Worm (Caenorhabditis elegans): ENCODE measurements around the gene C14C6.8.

C14C6.8 gene

DNA sequence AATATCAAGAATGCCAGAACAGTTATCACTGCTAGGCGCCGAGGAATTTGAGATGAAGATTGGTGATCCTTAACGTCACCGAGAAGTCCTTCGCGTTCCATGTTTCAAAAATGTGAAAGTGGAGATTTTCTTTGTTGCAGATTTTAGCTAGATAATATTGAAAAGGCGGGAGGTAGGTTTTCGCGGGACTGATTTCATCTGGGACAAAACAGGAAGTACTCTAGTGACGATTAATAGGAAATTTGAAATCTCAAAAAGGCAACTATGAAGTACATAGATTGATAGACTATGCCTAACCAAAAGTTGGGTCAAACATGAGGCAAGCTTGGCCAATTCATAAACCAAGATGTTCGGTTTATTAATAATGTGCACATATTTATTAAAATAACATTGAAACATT lies at the start of gene C14C6.8:
C14C6.8 (minus strand) TSS at position 101 of the 400 bp plus-strand sequence.
- TF ChIP-seq nhr-76 (tag; optimal IDR thresholded peaks at IDR 0.05): no peak

ce11 chrV:600231-600630 lies 47.3 kb upstream of the C14C6.8 start, which contains the start of gene nhr-251:
TSS of gene nhr-251 (plus strand) at chrV:600531.
- TF ChIP-seq ama-1 (optimal IDR thresholded peaks at IDR 0.05) (no peak), hmg-11 (tag; optimal IDR thresholded peaks at IDR 0.05) (no peak), sea-2 (GFP tag; optimal IDR thresholded peaks at IDR 0.05) (no peak)

DNA sequence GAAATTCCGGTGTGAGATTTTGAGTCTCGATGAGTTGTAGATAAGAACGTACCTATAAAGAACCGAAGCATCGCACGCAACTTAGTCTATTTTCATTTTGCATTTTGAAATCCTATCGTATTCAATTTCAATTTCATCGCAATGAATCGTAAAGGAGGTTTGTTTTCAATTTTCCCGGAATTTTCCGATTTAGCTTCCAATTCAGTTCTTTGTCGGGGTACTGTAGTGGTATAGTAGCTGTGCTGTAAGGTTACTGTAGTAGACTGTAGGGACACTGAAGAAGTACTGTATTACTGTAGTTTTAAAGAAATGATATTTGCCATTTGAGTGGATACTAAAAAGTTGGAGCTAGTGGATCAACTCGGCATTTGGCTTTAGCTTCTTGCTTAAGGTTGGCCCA lies 46.8 kb upstream of the C14C6.8 start:
- TF ChIP-seq egl-27 (tag; optimal IDR thresholded peaks at IDR 0.05): no peak
- TF ChIP-seq sea-2 (GFP tag; optimal IDR thresholded peaks at IDR 0.05): no peak
- TF ChIP-seq lin-39 (tag; optimal IDR thresholded peaks at IDR 0.05): no peak
- TF ChIP-seq fkh-10 (GFP tag; optimal IDR thresholded peaks at IDR 0.05): no peak
- TF ChIP-seq elt-3 (tag; optimal IDR thresholded peaks at IDR 0.05): no peak
- no peak for TF ChIP-seq mml-1 (tag; optimal IDR thresholded peaks at IDR 0.05)
- no peak for TF ChIP-seq daf-12 (tag; optimal IDR thresholded peaks at IDR 0.05)
- TF ChIP-seq nhr-25 (tag; optimal IDR thresholded peaks at IDR 0.05): no peak
- no peak for TF ChIP-seq nhr-76 (tag; optimal IDR thresholded peaks at IDR 0.05)
- no peak for TF ChIP-seq eor-1 (tag; optimal IDR thresholded peaks at IDR 0.05)
- no peak for TF ChIP-seq jun-1 (tag; optimal IDR thresholded peaks at IDR 0.05)
- no peak for TF ChIP-seq lsy-12 (tag; optimal IDR thresholded peaks at IDR 0.05)
- TF ChIP-seq hmg-11 (tag; optimal IDR thresholded peaks at IDR 0.05): no peak
- TF ChIP-seq ZK546.5 (tag; optimal IDR thresholded peaks at IDR 0.05): no peak
- TF ChIP-seq nhr-11 (tag; optimal IDR thresholded peaks at IDR 0.05): no peak
- no peak for TF ChIP-seq ceh-16 (tag; optimal IDR thresholded peaks at IDR 0.05)

DNA sequence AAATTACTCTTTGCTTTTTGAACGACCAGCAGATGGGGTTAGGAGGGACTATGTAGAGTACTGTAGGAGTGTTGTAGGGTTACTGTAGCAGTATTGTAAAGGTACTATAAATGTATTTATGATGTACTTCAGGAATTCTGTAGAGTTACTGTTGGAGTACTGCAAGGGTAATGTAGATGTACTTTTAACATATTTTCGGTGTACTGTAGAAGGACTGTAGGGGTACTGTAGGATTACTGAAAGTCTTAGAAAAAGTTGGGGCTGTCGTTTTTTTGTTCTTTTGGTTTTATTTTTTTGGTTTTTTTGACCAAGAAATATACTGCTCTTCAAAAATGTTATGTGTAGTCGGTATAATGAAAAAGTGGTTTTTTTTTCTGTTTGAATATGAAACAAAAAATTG lies 45.7 kb upstream of the C14C6.8 start:
- no peak for TF ChIP-seq mdl-1 (tag; optimal IDR thresholded peaks at IDR 0.05)
- no peak for TF ChIP-seq elt-2 (tag; optimal IDR thresholded peaks at IDR 0.05)
- no peak for TF ChIP-seq fos-1 (tag; optimal IDR thresholded peaks at IDR 0.05)
- no peak for TF ChIP-seq egl-5 (tag; optimal IDR thresholded peaks at IDR 0.05)
- TF ChIP-seq nhr-11 (tag; optimal IDR thresholded peaks at IDR 0.05): no peak
- TF ChIP-seq unc-39 (tag; optimal IDR thresholded peaks at IDR 0.05): no peak
- no peak for TF ChIP-seq ceh-9 (tag; optimal IDR thresholded peaks at IDR 0.05)
- TF ChIP-seq lin-15B (tag; optimal IDR thresholded peaks at IDR 0.05): no peak
- no peak for TF ChIP-seq ztf-11 (tag; optimal IDR thresholded peaks at IDR 0.05)
- no peak for TF ChIP-seq aly-2 (tag; optimal IDR thresholded peaks at IDR 0.05)
- no peak for TF ChIP-seq elt-1 (tag; optimal IDR thresholded peaks at IDR 0.05)
- TF ChIP-seq daf-12 (tag; optimal IDR thresholded peaks at IDR 0.05): no peak
- no peak for TF ChIP-seq nhr-25 (tag; optimal IDR thresholded peaks at IDR 0.05)
- no peak for TF ChIP-seq ZK546.5 (tag; optimal IDR thresholded peaks at IDR 0.05)
- TF ChIP-seq snpc-4 (tag; optimal IDR thresholded peaks at IDR 0.05): no peak
- no peak for TF ChIP-seq jun-1 (tag; optimal IDR thresholded peaks at IDR 0.05)
- TF ChIP-seq lsy-12 (tag; optimal IDR thresholded peaks at IDR 0.05): no peak
- TF ChIP-seq eor-1 (tag; optimal IDR thresholded peaks at IDR 0.05): no peak
- TF ChIP-seq ztf-4 (tag; optimal IDR thresholded peaks at IDR 0.05): no peak

ce11 chrV:597823-598222 lies 44.9 kb upstream of the C14C6.8 start:
- peak; percentile 58 for TF ChIP-seq nhr-23 (tag; optimal IDR thresholded peaks at IDR 0.05)
- TF ChIP-seq nhr-67 (tag; optimal IDR thresholded peaks at IDR 0.05): no peak
- no peak for TF ChIP-seq hmg-11 (tag; optimal IDR thresholded peaks at IDR 0.05)
- TF ChIP-seq elt-3 (tag; optimal IDR thresholded peaks at IDR 0.05): no peak
- TF ChIP-seq lsy-12 (tag; optimal IDR thresholded peaks at IDR 0.05): no peak
- no peak for TF ChIP-seq elt-2 (tag; optimal IDR thresholded peaks at IDR 0.05)
- TF ChIP-seq pqm-1 (tag; optimal IDR thresholded peaks at IDR 0.05): no peak
- TF ChIP-seq ztf-4 (tag; optimal IDR thresholded peaks at IDR 0.05): no peak
- TF ChIP-seq fos-1 (tag; optimal IDR thresholded peaks at IDR 0.05): no peak
- no peak for TF ChIP-seq ceh-28 (tag; optimal IDR thresholded peaks at IDR 0.05)
- TF ChIP-seq nhr-237 (tag; optimal IDR thresholded peaks at IDR 0.05): no peak
- no peak for TF ChIP-seq tbx-2 (tag; optimal IDR thresholded peaks at IDR 0.05)
- no peak for TF ChIP-seq aly-2 (tag; optimal IDR thresholded peaks at IDR 0.05)
- TF ChIP-seq unc-62 (GFP tag; optimal IDR thresholded peaks at IDR 0.05): no peak
- no peak for TF ChIP-seq nhr-25 (tag; optimal IDR thresholded peaks at IDR 0.05)
- peak; percentile 85 for TF ChIP-seq elt-1 (tag; optimal IDR thresholded peaks at IDR 0.05)
- TF ChIP-seq nhr-28 (tag; optimal IDR thresholded peaks at IDR 0.05): no peak
- no peak for TF ChIP-seq nhr-11 (tag; optimal IDR thresholded peaks at IDR 0.05)
